Worm (Caenorhabditis elegans): ENCODE data around the gene D2096.12.

The D2096.12 gene

ce11 chrIV:8333954-8333987 lies 29.5 kb upstream of the D2096.12 start, which contains the start of gene his-31:
his-31 (minus strand) TSS chrIV:8333983.
- TF ChIP-seq pes-1 (GFP tag; IDR thresholded peaks at IDR 0.05) = no peak
- TF ChIP-seq ets-7 (tag; optimal IDR thresholded peaks at IDR 0.05) = no peak
- TF ChIP-seq tbx-11 (GFP tag; IDR thresholded peaks at IDR 0.05) = no peak
- TF ChIP-seq hnd-1 (tag; optimal IDR thresholded peaks at IDR 0.05) = no peak
- TF ChIP-seq hmbx-1 (tag; optimal IDR thresholded peaks at IDR 0.05) = no peak
- no peak for TF ChIP-seq F13C5.2 (tag; optimal IDR thresholded peaks at IDR 0.05)
- TF ChIP-seq ceh-13 (GFP tag; optimal IDR thresholded peaks at IDR 0.05) = no peak
- TF ChIP-seq ceh-36 (tag; optimal IDR thresholded peaks at IDR 0.05) = no peak
- no peak for TF ChIP-seq flt-1 (GFP tag; IDR thresholded peaks at IDR 0.05)
- no peak for TF ChIP-seq scrt-1 (GFP tag; IDR thresholded peaks at IDR 0.05)
- TF ChIP-seq B0310.2 (tag; optimal IDR thresholded peaks at IDR 0.05) = no peak
- TF ChIP-seq tbx-37 (GFP tag; conservative IDR thresholded peaks at IDR 0.05) = no peak
- no peak for TF ChIP-seq hmg-4 (GFP tag; optimal IDR thresholded peaks at IDR 0.05)
- no peak for TF ChIP-seq tra-4 (tag; optimal IDR thresholded peaks at IDR 0.05)
- TF ChIP-seq aly-1 (tag; optimal IDR thresholded peaks at IDR 0.05) = no peak
- TF ChIP-seq sea-1 (GFP tag; conservative IDR thresholded peaks at IDR 0.05) = no peak
- no peak for TF ChIP-seq ama-1 (optimal IDR thresholded peaks at IDR 0.05)

- peak; percentile 41 for TF ChIP-seq hmg-4 (GFP tag; optimal IDR thresholded peaks at IDR 0.05)
- TF ChIP-seq hnd-1 (tag; optimal IDR thresholded peaks at IDR 0.05) = no peak
- TF ChIP-seq ama-1 (optimal IDR thresholded peaks at IDR 0.05) = peak; percentile 99
- TF ChIP-seq tra-4 (tag; optimal IDR thresholded peaks at IDR 0.05) = peak; percentile 25
- TF ChIP-seq hmbx-1 (tag; optimal IDR thresholded peaks at IDR 0.05) = peak; percentile 60
- peak; percentile 65; the same call in 1 of the 2 replicates for TF ChIP-seq flt-1 (GFP tag; IDR thresholded peaks at IDR 0.05)
- TF ChIP-seq tbx-11 (GFP tag; IDR thresholded peaks at IDR 0.05) = no peak
- peak; percentile 67; the same call in 1 of the 2 replicates for TF ChIP-seq sea-1 (GFP tag; conservative IDR thresholded peaks at IDR 0.05)
- TF ChIP-seq ceh-36 (tag; optimal IDR thresholded peaks at IDR 0.05) = peak; percentile 69
- no peak for TF ChIP-seq ceh-13 (GFP tag; optimal IDR thresholded peaks at IDR 0.05)
- peak; percentile 18 for TF ChIP-seq F13C5.2 (tag; optimal IDR thresholded peaks at IDR 0.05)
- no peak for TF ChIP-seq ets-7 (tag; optimal IDR thresholded peaks at IDR 0.05)
- TF ChIP-seq scrt-1 (GFP tag; IDR thresholded peaks at IDR 0.05) = peak; percentile 78; the same call in 1 of the 2 replicates
- TF ChIP-seq pes-1 (GFP tag; IDR thresholded peaks at IDR 0.05) = peak; percentile 76
- TF ChIP-seq aly-1 (tag; optimal IDR thresholded peaks at IDR 0.05) = peak; percentile 100
- TF ChIP-seq B0310.2 (tag; optimal IDR thresholded peaks at IDR 0.05) = peak; percentile 88
- TF ChIP-seq tbx-37 (GFP tag; conservative IDR thresholded peaks at IDR 0.05) = no peak
Observed at ce11 chrIV:8333988-8334863, 29.0 kb upstream of the D2096.12 start, which contains the start of gene his-32. his-32 (plus strand) TSS chrIV:8334305.

DNA sequence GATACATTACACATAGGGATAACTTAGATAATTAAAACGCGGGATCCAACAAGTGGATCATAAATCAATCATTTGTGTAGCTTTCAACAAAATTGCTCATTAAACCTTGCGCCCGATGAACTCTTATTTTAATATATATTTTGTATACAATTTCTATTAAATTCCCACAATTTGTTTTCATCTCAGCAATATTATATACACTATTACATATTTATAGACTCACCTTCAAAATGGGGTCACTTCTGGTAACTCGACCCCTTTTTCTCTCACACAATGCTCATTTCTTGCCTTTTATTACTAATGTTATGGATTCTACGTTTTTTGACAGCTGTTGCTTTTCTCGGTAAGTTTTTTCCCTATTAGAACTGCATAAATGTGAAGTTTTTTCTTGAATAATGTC lies 23.6 kb upstream of the D2096.12 start, which contains the start of gene lgc-6:
Gene lgc-6 (plus strand): TSS at position 301 of the 400 bp plus-strand sequence.
- no peak for TF ChIP-seq tra-4 (tag; optimal IDR thresholded peaks at IDR 0.05)
- TF ChIP-seq tbx-37 (GFP tag; conservative IDR thresholded peaks at IDR 0.05) = no peak
- no peak for TF ChIP-seq aly-1 (tag; optimal IDR thresholded peaks at IDR 0.05)
- no peak for TF ChIP-seq ama-1 (optimal IDR thresholded peaks at IDR 0.05)
- no peak for TF ChIP-seq flt-1 (GFP tag; IDR thresholded peaks at IDR 0.05)
- TF ChIP-seq B0310.2 (tag; optimal IDR thresholded peaks at IDR 0.05) = no peak
- TF ChIP-seq ceh-13 (GFP tag; optimal IDR thresholded peaks at IDR 0.05) = no peak
- TF ChIP-seq tbx-11 (GFP tag; IDR thresholded peaks at IDR 0.05) = no peak
- no peak for TF ChIP-seq ets-7 (tag; optimal IDR thresholded peaks at IDR 0.05)
- TF ChIP-seq sea-1 (GFP tag; conservative IDR thresholded peaks at IDR 0.05) = no peak
- TF ChIP-seq hmbx-1 (tag; optimal IDR thresholded peaks at IDR 0.05) = no peak
- TF ChIP-seq scrt-1 (GFP tag; IDR thresholded peaks at IDR 0.05) = no peak
- TF ChIP-seq hnd-1 (tag; optimal IDR thresholded peaks at IDR 0.05) = no peak
- TF ChIP-seq hmg-4 (GFP tag; optimal IDR thresholded peaks at IDR 0.05) = no peak
- TF ChIP-seq F13C5.2 (tag; optimal IDR thresholded peaks at IDR 0.05) = no peak
- TF ChIP-seq ceh-36 (tag; optimal IDR thresholded peaks at IDR 0.05) = no peak
- no peak for TF ChIP-seq pes-1 (GFP tag; IDR thresholded peaks at IDR 0.05)

DNA sequence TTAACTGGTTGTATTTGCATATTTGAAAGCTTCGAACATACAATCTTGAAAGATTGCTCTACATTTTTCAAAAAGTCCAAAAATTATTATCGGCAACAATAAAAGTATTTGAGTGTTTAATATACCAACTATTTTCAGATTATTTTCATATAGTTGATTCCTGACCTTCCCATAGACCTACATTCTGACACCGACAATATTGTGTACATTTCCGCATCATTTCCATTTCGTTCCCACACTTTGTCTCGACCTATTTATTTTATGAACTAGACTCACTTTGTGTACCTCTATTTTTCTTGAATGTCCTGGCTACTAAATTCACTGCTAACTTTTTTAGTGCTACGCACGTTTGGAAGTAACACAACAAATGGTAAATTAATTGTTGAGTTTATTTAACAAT lies 20.9 kb upstream of the D2096.12 start, which contains the start of gene lgc-5:
Gene lgc-5 (plus strand): TSS at position 301 of the 400 bp plus-strand sequence.
- no peak for TF ChIP-seq hmbx-1 (tag; optimal IDR thresholded peaks at IDR 0.05)
- no peak for TF ChIP-seq tbx-11 (GFP tag; IDR thresholded peaks at IDR 0.05)
- no peak for TF ChIP-seq pes-1 (GFP tag; IDR thresholded peaks at IDR 0.05)
- TF ChIP-seq hnd-1 (tag; optimal IDR thresholded peaks at IDR 0.05) = no peak
- no peak for TF ChIP-seq sea-1 (GFP tag; conservative IDR thresholded peaks at IDR 0.05)

DNA sequence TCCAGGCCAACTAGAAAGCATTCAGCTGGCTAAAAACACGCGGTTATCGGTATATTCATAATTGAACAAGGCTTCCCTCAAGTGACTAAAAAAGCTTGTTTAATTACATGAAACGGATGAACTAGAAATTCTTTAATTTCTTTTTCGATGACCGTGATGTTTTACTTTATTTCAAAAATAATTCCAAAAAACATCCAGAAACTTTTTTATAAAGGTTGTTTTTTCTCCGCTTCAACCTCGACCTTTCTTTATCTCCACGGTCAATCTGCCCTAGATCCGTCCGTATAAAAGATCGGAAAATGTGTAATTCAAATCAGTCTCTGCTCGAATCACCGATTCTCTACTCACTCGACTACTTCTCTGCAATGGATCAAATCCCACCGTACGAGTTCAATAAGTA lies 17.7 kb upstream of the D2096.12 start, which contains the start of gene F17E9.5:
Gene F17E9.5 (plus strand): TSS at position 301 of the 400 bp plus-strand sequence.
- TF ChIP-seq tbx-37 (GFP tag; conservative IDR thresholded peaks at IDR 0.05) (no peak), scrt-1 (GFP tag; IDR thresholded peaks at IDR 0.05) (no peak), ama-1 (optimal IDR thresholded peaks at IDR 0.05) (no peak), hmg-4 (GFP tag; optimal IDR thresholded peaks at IDR 0.05) (no peak), tra-4 (tag; optimal IDR thresholded peaks at IDR 0.05) (no peak)

- TF ChIP-seq tbx-37 (GFP tag; conservative IDR thresholded peaks at IDR 0.05) = no peak
- TF ChIP-seq pes-1 (GFP tag; IDR thresholded peaks at IDR 0.05) = no peak
- no peak for TF ChIP-seq tbx-11 (GFP tag; IDR thresholded peaks at IDR 0.05)
- no peak for TF ChIP-seq ceh-13 (GFP tag; optimal IDR thresholded peaks at IDR 0.05)
- no peak for TF ChIP-seq B0310.2 (tag; optimal IDR thresholded peaks at IDR 0.05)
- no peak for TF ChIP-seq ceh-36 (tag; optimal IDR thresholded peaks at IDR 0.05)
- TF ChIP-seq sea-1 (GFP tag; conservative IDR thresholded peaks at IDR 0.05) = no peak
- TF ChIP-seq F13C5.2 (tag; optimal IDR thresholded peaks at IDR 0.05) = no peak
- TF ChIP-seq aly-1 (tag; optimal IDR thresholded peaks at IDR 0.05) = no peak
- no peak for TF ChIP-seq tra-4 (tag; optimal IDR thresholded peaks at IDR 0.05)
- no peak for TF ChIP-seq flt-1 (GFP tag; IDR thresholded peaks at IDR 0.05)
- no peak for TF ChIP-seq ama-1 (optimal IDR thresholded peaks at IDR 0.05)
- no peak for TF ChIP-seq hmbx-1 (tag; optimal IDR thresholded peaks at IDR 0.05)
- no peak for TF ChIP-seq scrt-1 (GFP tag; IDR thresholded peaks at IDR 0.05)
- TF ChIP-seq hmg-4 (GFP tag; optimal IDR thresholded peaks at IDR 0.05) = no peak
Observed at ce11 chrIV:8347051-8347450, 16.2 kb upstream of the D2096.12 start, which contains the start of the genes F17E9.18 and F17E9.15. F17E9.18 (minus strand) TSS chrIV:8347151. F17E9.15 (plus strand) TSS chrIV:8347418.

- no peak for TF ChIP-seq ets-7 (tag; optimal IDR thresholded peaks at IDR 0.05)
- TF ChIP-seq ceh-36 (tag; optimal IDR thresholded peaks at IDR 0.05) = no peak
- TF ChIP-seq tbx-11 (GFP tag; IDR thresholded peaks at IDR 0.05) = no peak
- TF ChIP-seq hnd-1 (tag; optimal IDR thresholded peaks at IDR 0.05) = no peak
- TF ChIP-seq B0310.2 (tag; optimal IDR thresholded peaks at IDR 0.05) = no peak
- TF ChIP-seq F13C5.2 (tag; optimal IDR thresholded peaks at IDR 0.05) = no peak
- TF ChIP-seq hmg-4 (GFP tag; optimal IDR thresholded peaks at IDR 0.05) = no peak
- TF ChIP-seq pes-1 (GFP tag; IDR thresholded peaks at IDR 0.05) = no peak
- no peak for TF ChIP-seq aly-1 (tag; optimal IDR thresholded peaks at IDR 0.05)
- no peak for TF ChIP-seq scrt-1 (GFP tag; IDR thresholded peaks at IDR 0.05)
- TF ChIP-seq hmbx-1 (tag; optimal IDR thresholded peaks at IDR 0.05) = no peak
- no peak for TF ChIP-seq tra-4 (tag; optimal IDR thresholded peaks at IDR 0.05)
- TF ChIP-seq ama-1 (optimal IDR thresholded peaks at IDR 0.05) = no peak
- TF ChIP-seq flt-1 (GFP tag; IDR thresholded peaks at IDR 0.05) = no peak
Observed at ce11 chrIV:8348073-8348472, 15.2 kb upstream of the D2096.12 start, which contains the start of gene F17E9.4. F17E9.4 (plus strand) TSS chrIV:8348373.
